Worm (Caenorhabditis elegans) whole organism, late embryonic: ENCODE data around the gene ttr-49.

Experiments
- C08G9.2 ChIP-seq: sonication (generic microtip); optimal IDR thresholded peaks from 2 replicates; lab custom pipeline; 2016; ENCODE audit warnings: mild to moderate bottlenecking, missing genetic modification characterization, moderate library complexity, missing compliant biosample characterization
- C38D4.7 ChIP-seq: fragments of 200-800 bp; sonication (Bioruptor generic); optimal IDR thresholded peaks from 2 replicates; lab custom pipeline; 2018; ENCODE audit warnings: mild to moderate bottlenecking, missing genetic modification characterization, moderate library complexity, missing compliant biosample characterization
- K02D7.2 ChIP-seq: sonication (generic microtip); optimal IDR thresholded peaks from 2 replicates; lab custom pipeline; 2017; ENCODE audit warnings: mild to moderate bottlenecking, missing genetic modification characterization, missing compliant biosample characterization
- K09A11.1 ChIP-seq: sonication (generic microtip); optimal IDR thresholded peaks from 2 replicates; lab custom pipeline; 2017; ENCODE audit warnings: antibody characterized with exemption, mild to moderate bottlenecking, missing genetic modification characterization, missing compliant biosample characterization; ENCODE audit not compliant: insufficient read depth
- T23F11.4 ChIP-seq: fragments of 200-800 bp; sonication (Bioruptor generic); optimal IDR thresholded peaks from 2 replicates; lab custom pipeline; 2018; ENCODE audit warnings: mild to moderate bottlenecking, missing genetic modification characterization, missing compliant biosample characterization
- Y22D7AL.16 ChIP-seq: sonication (generic microtip); optimal IDR thresholded peaks from 2 replicates; lab custom pipeline; 2016; ENCODE audit warnings: missing genetic modification characterization, missing compliant biosample characterization
- ceh-14 ChIP-seq: sonication (generic microtip); optimal IDR thresholded peaks from 2 replicates; lab custom pipeline; 2016; ENCODE audit warnings: missing genotype, missing genetic modification characterization, missing compliant biosample characterization
- ceh-18 ChIP-seq: sonication (generic microtip); optimal IDR thresholded peaks from 2 replicates; lab custom pipeline; 2016; ENCODE audit warnings: missing genetic modification characterization, missing compliant biosample characterization
- ceh-19 ChIP-seq: fragments of 200-800 bp; sonication (Bioruptor generic); optimal IDR thresholded peaks from 2 replicates; lab custom pipeline; 2018; ENCODE audit warnings: mild to moderate bottlenecking, missing genetic modification characterization, missing compliant biosample characterization
- ceh-2 ChIP-seq: sonication (generic microtip); optimal IDR thresholded peaks from 2 replicates; lab custom pipeline; 2016; ENCODE audit warnings: missing genotype, missing genetic modification characterization, missing compliant biosample characterization
- ceh-22 ChIP-seq: sonication (generic microtip); optimal IDR thresholded peaks from 2 replicates; lab custom pipeline; 2017; ENCODE audit warnings: missing biosample characterization, missing genetic modification characterization
- ceh-30 ChIP-seq: fragments of 150-350 bp; optimal IDR thresholded peaks from 2 replicates; lab custom pipeline; 2014; ENCODE audit warnings: missing biosample characterization, missing genetic modification characterization
- ceh-31 ChIP-seq: sonication (generic microtip); optimal IDR thresholded peaks from 2 replicates; lab custom pipeline; 2016; ENCODE audit warnings: missing genetic modification characterization, missing compliant biosample characterization
- ceh-34 ChIP-seq: sonication (generic microtip); optimal IDR thresholded peaks from 2 replicates; lab custom pipeline; 2016; ENCODE audit warnings: mild to moderate bottlenecking, missing genetic modification characterization, missing compliant biosample characterization
- ceh-48 ChIP-seq: sonication (generic microtip); optimal IDR thresholded peaks from 2 replicates; lab custom pipeline; 2016; ENCODE audit warnings: missing genetic modification characterization, inconsistent platforms, missing compliant biosample characterization
- ceh-9 ChIP-seq: sonication (generic microtip); optimal IDR thresholded peaks from 2 replicates; lab custom pipeline; 2016; ENCODE audit warnings: mild to moderate bottlenecking, missing genetic modification characterization, inconsistent platforms, missing compliant biosample characterization
- elt-2 ChIP-seq: sonication (generic microtip); optimal IDR thresholded peaks from 2 replicates; lab custom pipeline; 2016; ENCODE audit warnings: missing genetic modification reagents, missing genetic modification characterization, missing compliant biosample characterization
- ets-4 ChIP-seq: sonication (generic microtip); optimal IDR thresholded peaks from 2 replicates; lab custom pipeline; 2016; ENCODE audit warnings: missing genetic modification characterization, missing compliant biosample characterization
- eyg-1 ChIP-seq: sonication (generic microtip); optimal IDR thresholded peaks from 2 replicates; lab custom pipeline; 2016; ENCODE audit warnings: missing genotype, missing genetic modification characterization, missing compliant biosample characterization
- fax-1 ChIP-seq: sonication (generic microtip); optimal IDR thresholded peaks from 2 replicates; lab custom pipeline; 2016; ENCODE audit warnings: missing genotype, missing genetic modification characterization, missing compliant biosample characterization
- gmeb-2 ChIP-seq: sonication (generic microtip); optimal IDR thresholded peaks from 2 replicates; lab custom pipeline; 2016; ENCODE audit warnings: missing genetic modification characterization, inconsistent platforms, missing compliant biosample characterization
- hlh-13 ChIP-seq: fragments of 200-800 bp; sonication (Bioruptor generic); optimal IDR thresholded peaks from 2 replicates; lab custom pipeline; 2018; ENCODE audit warnings: mild to moderate bottlenecking, missing genetic modification characterization, missing compliant biosample characterization
- hlh-30 ChIP-seq: sonication (generic microtip); optimal IDR thresholded peaks from 2 replicates; lab custom pipeline; 2017; ENCODE audit warnings: antibody characterized with exemption, missing genetic modification characterization, missing compliant biosample characterization; ENCODE audit not compliant: insufficient read depth
- hlh-8 ChIP-seq: sonication (generic microtip); optimal IDR thresholded peaks from 2 replicates; lab custom pipeline; 2016; ENCODE audit warnings: missing genotype, missing genetic modification characterization, missing compliant biosample characterization
- lin-11 ChIP-seq: fragments of 200-800 bp; sonication (Bioruptor generic); optimal IDR thresholded peaks from 2 replicates; lab custom pipeline; 2018; ENCODE audit warnings: mild to moderate bottlenecking, missing genetic modification characterization, missing compliant biosample characterization
- madf-2 ChIP-seq: sonication (generic microtip); optimal IDR thresholded peaks from 2 replicates; lab custom pipeline; 2017; ENCODE audit warnings: missing genetic modification characterization, missing compliant biosample characterization
- mec-3 ChIP-seq: sonication (generic microtip); optimal IDR thresholded peaks from 2 replicates; lab custom pipeline; 2016; ENCODE audit warnings: borderline replicate concordance, missing genetic modification characterization, missing compliant biosample characterization
- nhr-232 ChIP-seq: sonication (generic microtip); optimal IDR thresholded peaks from 2 replicates; lab custom pipeline; 2016; ENCODE audit warnings: missing genetic modification characterization, missing compliant biosample characterization
- npax-4 ChIP-seq: sonication (generic microtip); optimal IDR thresholded peaks from 2 replicates; lab custom pipeline; 2016; ENCODE audit warnings: missing genetic modification characterization, missing compliant biosample characterization
- pag-3 ChIP-seq: sonication (generic microtip); optimal IDR thresholded peaks from 2 replicates; lab custom pipeline; 2016; ENCODE audit warnings: missing compliant biosample characterization, missing genetic modification characterization, borderline replicate concordance
- pqm-1 ChIP-seq: sonication (generic microtip); optimal IDR thresholded peaks from 2 replicates; lab custom pipeline; 2016; ENCODE audit warnings: missing genetic modification characterization, missing compliant biosample characterization
- rnt-1 ChIP-seq: sonication (generic microtip); optimal IDR thresholded peaks from 2 replicates; lab custom pipeline; 2016; ENCODE audit warnings: missing genetic modification characterization, missing compliant biosample characterization
- tbx-2 ChIP-seq: sonication (generic microtip); optimal IDR thresholded peaks from 2 replicates; lab custom pipeline; 2016; ENCODE audit warnings: missing genetic modification characterization, missing compliant biosample characterization
- ttx-3 ChIP-seq: sonication (generic microtip); optimal IDR thresholded peaks from 2 replicates; lab custom pipeline; 2016; ENCODE audit warnings: missing genetic modification reagents, missing genetic modification characterization, missing compliant biosample characterization
- unc-3 ChIP-seq, 2 experiments: fragments of 200-800 bp in 1 of 2; sonication (Bioruptor generic) in 1 of 2; sonication (generic microtip) in 1 of 2; conservative IDR thresholded peaks in 1 of 2; optimal IDR thresholded peaks in 1 of 2; 2 replicates each; pipeline versions ENCODE4 v1.3.6 to Lab custom; 2016 to 2022; ENCODE audit warnings: missing compliant biosample characterization in 2 of 2, missing genetic modification characterization in 2 of 2, missing genetic modification reagents in 1 of 2
- unc-42 ChIP-seq: sonication (generic microtip); optimal IDR thresholded peaks from 2 replicates; lab custom pipeline; 2016; ENCODE audit warnings: missing genotype, missing genetic modification characterization, missing compliant biosample characterization
- unc-55 ChIP-seq: sonication (generic microtip); optimal IDR thresholded peaks from 2 replicates; lab custom pipeline; 2017; ENCODE audit warnings: missing biosample characterization, missing genetic modification reagents, missing genetic modification characterization
- zip-5 ChIP-seq: sonication (generic microtip); optimal IDR thresholded peaks from 2 replicates; lab custom pipeline; 2016; ENCODE audit warnings: missing genetic modification characterization, missing compliant biosample characterization
- ztf-16 ChIP-seq: sonication (generic microtip); optimal IDR thresholded peaks from 2 replicates; lab custom pipeline; 2017; ENCODE audit warnings: missing genetic modification characterization, missing compliant biosample characterization

ttr-49 gene

DNA sequence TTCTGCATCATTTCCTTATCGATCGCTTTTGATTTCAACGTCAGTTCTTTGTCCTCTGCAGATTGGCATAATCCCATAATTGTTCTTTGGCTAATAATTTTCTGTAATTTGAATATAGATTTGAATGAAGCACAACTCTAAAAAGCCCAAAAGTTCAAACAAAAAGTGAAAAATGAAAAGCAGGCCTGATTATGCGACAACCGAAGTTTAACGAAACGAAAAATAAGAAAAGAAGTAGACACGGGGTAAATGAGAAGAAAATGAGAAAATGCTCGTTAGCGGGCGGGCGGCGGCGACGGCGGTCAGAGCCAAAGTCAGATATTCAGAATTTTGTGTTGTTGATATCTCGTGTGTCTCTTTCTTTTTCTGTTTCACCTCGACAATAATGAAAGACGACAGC, 3.4 kb upstream of the ttr-49 start, which contains the start of gene gpa-3:
gpa-3 (minus strand) TSS at position 101 of the 400 bp plus-strand sequence.
- TF ChIP-seq C08G9.2 (tag; lab: Kevin White, UChicago) (no peak), C38D4.7 (GFP tag; lab: Kevin White, UChicago) (no peak), ceh-19 (no peak), hlh-30 (tag; lab: Kevin White, UChicago) (no peak), zip-5 (tag; lab: Kevin White, UChicago) (no peak), K02D7.2 (no peak), T23F11.4 (no peak), gmeb-2 (tag; lab: Kevin White, UChicago) (no peak), ceh-18 (no peak), ets-4 (tag; lab: Kevin White, UChicago) (no peak), madf-2 (no peak), K09A11.1 (tag; lab: Kevin White, UChicago) (no peak), pqm-1 (tag; lab: Kevin White, UChicago) (no peak), unc-42 (tag; lab: Kevin White, UChicago) (no peak), ceh-48 (tag; lab: Kevin White, UChicago) (no peak), mec-3 (tag; lab: Kevin White, UChicago) (no peak)

DNA sequence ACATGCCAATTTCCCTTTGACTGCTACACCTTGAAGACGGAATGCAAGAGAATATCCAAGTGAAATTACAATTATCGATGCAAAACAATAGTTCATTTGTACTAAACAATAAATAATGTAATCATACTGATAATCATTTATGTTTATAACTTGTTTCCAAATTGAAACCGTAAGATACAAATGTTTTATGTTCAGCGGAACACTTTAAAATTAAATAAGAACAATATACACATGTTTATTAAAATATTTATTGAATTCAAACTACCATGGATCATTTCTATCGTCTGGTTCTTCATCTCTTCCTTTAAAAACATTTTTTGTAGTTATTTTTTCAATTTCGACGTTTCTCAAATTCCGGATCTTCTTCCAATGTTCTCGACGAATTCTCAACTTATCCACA, 944 bp downstream of the ttr-49 start, which contains the start of gene ttr-40:
ttr-40 (minus strand) TSS at position 101 of the 400 bp plus-strand sequence.
- TF ChIP-seq ztf-16 (tag; lab: Kevin White, UChicago) (no peak), hlh-8 (tag; lab: Kevin White, UChicago) (no peak), unc-3 (GFP tag; conservative IDR thresholded peaks at IDR 0.05; lab: Robert Waterston, UW) (no peak), unc-3 (tag; optimal IDR thresholded peaks at IDR 0.05; lab: Kevin White, UChicago) (no peak), ceh-34 (tag; lab: Kevin White, UChicago) (no peak), tbx-2 (tag; lab: Kevin White, UChicago) (no peak), pqm-1 (tag; lab: Kevin White, UChicago) (no peak), eyg-1 (tag; lab: Kevin White, UChicago) (no peak), mec-3 (tag; lab: Kevin White, UChicago) (no peak), ttx-3 (tag; lab: Kevin White, UChicago) (no peak), hlh-13 (GFP tag; lab: Kevin White, UChicago) (no peak), ceh-48 (tag; lab: Kevin White, UChicago) (no peak), pag-3 (tag; lab: Kevin White, UChicago) (no peak), Y22D7AL.16 (no peak), ceh-19 (no peak), ceh-14 (tag; lab: Kevin White, UChicago) (no peak), ceh-30 (tag; lab: Kevin White, UChicago) (no peak), gmeb-2 (tag; lab: Kevin White, UChicago) (no peak), ceh-31 (tag; lab: Kevin White, UChicago) (no peak), C08G9.2 (tag; lab: Kevin White, UChicago) (no peak), unc-55 (GFP tag; lab: Kevin White, UChicago) (no peak)
- TF ChIP-seq, all 69 proteins: peak for 0

DNA sequence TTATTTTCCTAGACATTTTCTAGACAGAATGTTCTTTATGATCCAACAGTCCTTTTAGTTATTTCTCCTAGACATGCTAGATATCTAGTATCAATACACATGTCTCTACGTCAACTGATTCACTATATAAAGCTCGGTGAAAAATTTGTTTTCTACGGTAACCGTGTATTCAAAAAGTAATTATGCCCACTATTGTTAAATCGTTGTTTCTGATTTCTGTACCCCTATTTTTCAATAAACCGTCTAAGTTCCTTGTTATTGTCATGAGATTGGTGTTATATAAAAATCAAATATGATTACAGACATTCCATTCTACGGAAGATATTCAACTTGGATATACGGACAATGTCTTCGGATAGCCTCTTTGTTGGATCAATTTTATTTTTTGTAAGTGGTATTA, 3.4 kb downstream of the ttr-49 start, which contains the start of gene srx-46:
srx-46 (plus strand) TSS at position 301 of the 400 bp plus-strand sequence.
- TF ChIP-seq fax-1 (tag; lab: Kevin White, UChicago) (no peak), C38D4.7 (GFP tag; lab: Kevin White, UChicago) (no peak), rnt-1 (no peak), ceh-19 (no peak), unc-3 (GFP tag; conservative IDR thresholded peaks at IDR 0.05; lab: Robert Waterston, UW) (no peak), unc-3 (tag; optimal IDR thresholded peaks at IDR 0.05; lab: Kevin White, UChicago) (no peak), nhr-232 (tag; lab: Kevin White, UChicago) (no peak), ceh-22 (tag; lab: Kevin White, UChicago) (no peak), Y22D7AL.16 (no peak), lin-11 (no peak), npax-4 (no peak), ceh-2 (tag; lab: Kevin White, UChicago) (no peak), K09A11.1 (tag; lab: Kevin White, UChicago) (no peak), ceh-48 (tag; lab: Kevin White, UChicago) (no peak), eyg-1 (tag; lab: Kevin White, UChicago) (no peak), elt-2 (no peak), hlh-13 (GFP tag; lab: Kevin White, UChicago) (no peak), ceh-9 (no peak)
- TF ChIP-seq, all 69 proteins: peak for 0
